Fruit fly (Drosophila melanogaster): ENCODE results near the gene Atg8a.

- TF ChIP-seq psq (optimal IDR thresholded peaks at IDR 0.05) (no peak), h (optimal IDR thresholded peaks at IDR 0.05) (no peak)
These were observed 4.9 kb downstream of the Atg8a start for dm6 chrX:10762959-10763883.
